Fruit fly (Drosophila melanogaster) whole organism, embryonic: ENCODE results near the gene CG13471.

ENCODE experiments used
- Antp ChIP-seq: fragments of 200-800 bp; sonication (Bioruptor generic); optimal IDR thresholded peaks from 3 replicates; lab custom pipeline; 2016; ENCODE audit warnings: missing biosample characterization, missing genetic modification characterization
- Eip74EF ChIP-seq, 2 experiments: fragments of 200-800 bp in 1 of 2; fragments of >200 bp in 1 of 2; sonication (Bioruptor generic) in 1 of 2; optimal IDR thresholded peaks; 2 replicates each; lab custom pipeline; 2017 to 2019; ENCODE audit warnings: missing biosample characterization in 2 of 2, missing genetic modification characterization in 2 of 2, mild to moderate bottlenecking in 1 of 2, moderate library complexity in 1 of 2
- HLH4C ChIP-seq: fragments of 200-800 bp; sonication (Bioruptor generic); IDR thresholded peaks from 3 replicates; pipeline ENCODE4 v1.3.6; 2022; ENCODE audit warnings: missing biosample characterization, missing genetic modification characterization; ENCODE audit not compliant: partially characterized antibody
- dpn ChIP-seq, 2 experiments: fragments of 200-800 bp; sonication (Bioruptor generic); optimal IDR thresholded peaks; 3 replicates each; lab custom pipeline; 2016; ENCODE audit warnings: missing biosample characterization in 2 of 2, missing genetic modification characterization in 2 of 2
- nom ChIP-seq: fragments of 200-800 bp; sonication (Bioruptor generic); optimal IDR thresholded peaks from 2 replicates; lab custom pipeline; 2017; ENCODE audit warnings: missing biosample characterization, missing genetic modification characterization, mild to moderate bottlenecking, moderate library complexity, missing genetic modification reagents
- pfk ChIP-seq: fragments of 200-800 bp; sonication (Bioruptor generic); optimal IDR thresholded peaks from 2 replicates; lab custom pipeline; 2018; ENCODE audit warnings: missing biosample characterization, mild to moderate bottlenecking, missing genetic modification characterization, moderate library complexity
- sc ChIP-seq, 3 experiments: fragments of >200 bp in 2 of 3; fragments of 200-800 bp in 1 of 3; sonication (Bioruptor generic) in 1 of 3; optimal IDR thresholded peaks; 2 replicates in 2 of 3; 3 replicates in 1 of 3; lab custom pipeline; 2017; ENCODE audit warnings: mild to moderate bottlenecking in 1 of 3, missing biosample characterization in 1 of 3, missing genetic modification characterization in 1 of 3, missing genetic modification reagents in 1 of 3
- yki ChIP-seq: fragments of >200 bp; optimal IDR thresholded peaks from 3 replicates; lab custom pipeline; 2018
- zfh2 ChIP-seq: fragments of 200-800 bp; sonication (Bioruptor generic); optimal IDR thresholded peaks from 2 replicates; lab custom pipeline; 2016; ENCODE audit warnings: missing biosample characterization, missing genetic modification characterization

DNA sequence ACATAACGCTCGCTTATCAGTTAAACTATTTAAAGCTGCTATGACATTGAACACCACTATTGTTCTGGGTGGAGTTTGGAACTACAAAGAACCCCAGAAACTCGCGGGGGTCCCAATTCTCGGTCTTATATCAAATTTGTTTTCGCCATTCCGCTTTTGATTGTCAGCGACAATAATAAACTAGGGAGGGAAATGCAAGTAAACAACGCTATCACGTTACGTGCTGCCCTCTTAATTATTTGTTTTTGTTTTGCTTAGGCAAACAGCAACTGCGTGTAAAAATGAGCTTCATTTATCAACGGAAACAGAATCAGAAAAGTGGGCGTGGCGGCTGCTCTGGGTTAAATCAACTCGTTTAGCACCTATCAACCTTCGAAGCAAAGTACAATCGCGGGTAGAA lies 46.9 kb upstream of the CG13471 start:
- TF ChIP-seq zfh2 (no peak), nom (GFP tag; lab: Kevin White, UChicago) (no peak), yki (no peak), Eip74EF (GFP tag; optimal IDR thresholded peaks at IDR 0.05; lab: Kevin White, UChicago) (no peak), pfk (GFP tag; lab: Kevin White, UChicago) (peak; percentile 39), dpn (GFP tag; optimal IDR thresholded peaks at IDR 0.05; lab: Kevin White, UChicago) (no peak), Antp (no peak), sc (optimal IDR thresholded peaks at IDR 0.05; lab: Kevin White, UChicago) (no peak), sc (GFP tag; optimal IDR thresholded peaks at IDR 0.05; lab: Kevin White, UChicago) (peak; percentile 49), HLH4C (GFP tag; lab: Robert Waterston, UW) (no peak)
